Worm (Caenorhabditis elegans): ENCODE measurements around the gene clc-22.

DNA sequence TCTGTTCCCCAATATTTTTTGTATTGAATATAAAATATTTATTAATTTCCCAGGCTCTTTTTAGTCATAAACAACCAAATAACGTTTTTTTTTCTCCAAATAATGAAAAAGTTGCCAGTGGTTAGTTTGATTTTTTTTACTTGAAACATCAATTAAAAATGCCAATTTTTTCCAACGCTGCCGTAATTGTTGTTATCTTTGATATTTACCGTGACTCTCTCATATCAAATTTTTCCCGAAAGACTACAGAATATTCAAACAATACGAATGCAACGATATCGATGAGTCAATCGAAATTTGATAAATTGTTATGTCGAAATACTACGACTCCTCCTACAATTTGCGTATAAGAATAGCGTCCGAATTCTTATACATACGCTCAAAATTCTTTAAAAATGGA is 9.0 kb downstream of the clc-22 start, which contains the start of gene K10G6.5:
- TF ChIP-seq snpc-4 (tag; optimal IDR thresholded peaks at IDR 0.05) (no peak), nhr-10 (tag; optimal IDR thresholded peaks at IDR 0.05) (no peak), unc-55 (GFP tag; optimal IDR thresholded peaks at IDR 0.05) (no peak), blmp-1 (tag; optimal IDR thresholded peaks at IDR 0.05; ENCODE audit: insufficient read depth) (no peak), egl-27 (tag; optimal IDR thresholded peaks at IDR 0.05) (no peak), nhr-237 (tag; optimal IDR thresholded peaks at IDR 0.05) (no peak)
